Worm (Caenorhabditis elegans) whole organism, L2 larva: ENCODE measurements around the gene C29F9.12.

Experiments used
- ama-1 ChIP-seq: fragments of 150-350 bp; optimal IDR thresholded peaks from 2 replicates; lab custom pipeline; 2018; ENCODE audit warnings: inconsistent platforms
- elt-1 ChIP-seq: fragments of 150-350 bp; optimal IDR thresholded peaks from 2 replicates; lab custom pipeline; 2014; ENCODE audit warnings: missing biosample characterization, missing genetic modification characterization
- fos-1 ChIP-seq: fragments of 150-350 bp; optimal IDR thresholded peaks from 2 replicates; lab custom pipeline; 2014; ENCODE audit warnings: missing biosample characterization, missing genetic modification characterization
- lin-39 ChIP-seq: fragments of 150-350 bp; optimal IDR thresholded peaks from 2 replicates; lab custom pipeline; 2014; ENCODE audit warnings: missing biosample characterization, missing genetic modification reagents, missing genetic modification characterization
- nhr-237 ChIP-seq: fragments of 150-350 bp; optimal IDR thresholded peaks from 2 replicates; lab custom pipeline; 2014; ENCODE audit warnings: missing biosample characterization, missing genetic modification characterization
- nhr-25 ChIP-seq: fragments of 150-350 bp; sonication (generic microtip); optimal IDR thresholded peaks from 3 replicates; lab custom pipeline; 2014; ENCODE audit warnings: missing biosample characterization, missing genetic modification characterization
- nhr-77 ChIP-seq: fragments of 150-350 bp; optimal IDR thresholded peaks from 2 replicates; lab custom pipeline; 2014; ENCODE audit warnings: missing biosample characterization, missing genetic modification characterization
- skn-1 ChIP-seq: sonication (generic microtip); optimal IDR thresholded peaks from 2 replicates; lab custom pipeline; 2017; ENCODE audit warnings: missing biosample characterization, missing genetic modification characterization
- unc-39 ChIP-seq: fragments of 150-350 bp; optimal IDR thresholded peaks from 2 replicates; lab custom pipeline; 2014; ENCODE audit warnings: missing biosample characterization, missing genetic modification characterization
- zag-1 ChIP-seq: fragments of 150-350 bp; optimal IDR thresholded peaks from 2 replicates; lab custom pipeline; 2014; ENCODE audit warnings: missing biosample characterization, missing genetic modification characterization

DNA sequence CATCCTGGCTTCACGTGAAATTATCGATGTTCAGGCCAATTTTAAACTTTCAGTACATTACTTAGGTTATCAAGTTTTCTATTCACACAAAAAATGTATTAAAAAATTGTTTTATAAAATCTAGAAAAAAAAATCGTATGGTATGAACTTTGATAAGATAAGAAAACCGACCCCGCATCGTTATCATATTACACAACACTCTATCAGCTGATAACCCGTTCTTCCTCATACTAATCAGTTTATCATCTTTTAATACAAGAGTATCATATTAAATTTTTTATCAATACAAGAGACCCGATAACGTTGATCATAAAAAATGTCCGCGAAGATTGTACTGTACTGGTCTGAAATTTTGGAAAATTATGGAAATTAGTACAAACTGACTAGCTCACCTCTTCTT lies 32.3 kb upstream of the C29F9.12 start:
- TF ChIP-seq nhr-25, result no peak
- TF ChIP-seq unc-39 (tag; lab: Kevin White, UChicago), result no peak
- no peak for TF ChIP-seq zag-1
- TF ChIP-seq nhr-77, result no peak
- TF ChIP-seq lin-39, result no peak
- no peak for TF ChIP-seq elt-1 (tag; lab: Kevin White, UChicago)
- TF ChIP-seq ama-1 (lab: Kevin White, UChicago), result no peak
- TF ChIP-seq skn-1 (tag; lab: Kevin White, UChicago), result peak; percentile 34
- peak; percentile 100 for TF ChIP-seq fos-1 (tag; lab: Kevin White, UChicago)
- TF ChIP-seq nhr-237, result no peak
